Worm (Caenorhabditis elegans): ENCODE data around the gene cyn-11.

DNA sequence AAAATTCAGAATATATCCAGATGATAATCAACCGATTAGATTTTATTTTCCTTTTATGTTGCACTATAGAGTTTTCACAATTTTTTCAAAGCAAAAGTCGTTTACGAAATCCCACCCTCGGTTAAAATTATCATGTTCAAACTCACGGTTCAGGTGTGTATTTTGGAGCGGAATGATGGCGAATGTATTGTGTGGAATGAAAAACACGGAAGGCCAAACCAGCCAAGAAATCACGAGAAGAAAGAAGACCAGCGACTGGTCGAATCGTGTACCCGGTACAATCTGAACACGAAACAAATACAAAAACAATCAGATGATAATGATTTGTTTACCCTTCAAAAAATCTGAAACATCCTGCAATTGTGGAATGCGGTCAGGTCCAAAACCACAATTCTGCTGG lies 47.3 kb upstream of the cyn-11 start:
- TF ChIP-seq ref-1 (GFP tag; conservative IDR thresholded peaks at IDR 0.05) (no peak), T22C8.4 (GFP tag; IDR thresholded peaks at IDR 0.05) (no peak), ztf-29 (GFP tag; IDR thresholded peaks at IDR 0.05) (no peak), flt-1 (GFP tag; IDR thresholded peaks at IDR 0.05) (no peak), ztf-23 (GFP tag; IDR thresholded peaks at IDR 0.05) (no peak), cog-1 (tag; optimal IDR thresholded peaks at IDR 0.05) (no peak), klf-2 (GFP tag; conservative IDR thresholded peaks at IDR 0.05) (no peak)

Measured in whole organism, midembryonic.